Fruit fly (Drosophila melanogaster) whole organism, embryonic: Measurements from ENCODE around the gene UbcE2H.

ENCODE experiments used
- CG10209 ChIP-seq: fragments of 200-800 bp; sonication (Bioruptor generic); optimal IDR thresholded peaks from 3 replicates; lab custom pipeline; 2017; ENCODE audit warnings: missing biosample characterization, mild to moderate bottlenecking, missing genetic modification characterization, missing genetic modification reagents
- CG10267 ChIP-seq: fragments of 200-800 bp; sonication (Bioruptor generic); optimal IDR thresholded peaks from 2 replicates; lab custom pipeline; 2018; ENCODE audit warnings: missing biosample characterization, mild to moderate bottlenecking, missing genetic modification characterization, moderate library complexity
- CG11093 ChIP-seq: fragments of 200-800 bp; sonication (Bioruptor generic); IDR thresholded peaks from 3 replicates; pipeline ENCODE4 v1.3.6; 2022; ENCODE audit warnings: missing biosample characterization, missing genetic modification characterization
- CG12219 ChIP-seq: fragments of 200-800 bp; sonication (Bioruptor generic); optimal IDR thresholded peaks from 3 replicates; lab custom pipeline; 2018; ENCODE audit warnings: missing biosample characterization, mild to moderate bottlenecking, missing genetic modification characterization
- CG12236 ChIP-seq: fragments of 200-800 bp; sonication (Bioruptor generic); optimal IDR thresholded peaks from 2 replicates; lab custom pipeline; 2016; ENCODE audit warnings: missing biosample characterization, missing genetic modification characterization
- CG14667 ChIP-seq: fragments of 200-800 bp; sonication (Bioruptor generic); IDR thresholded peaks from 2 replicates; pipeline ENCODE4 v1.3.6; 2022; ENCODE audit warnings: missing biosample characterization, missing genetic modification characterization
- CG14965 ChIP-seq: fragments of 200-800 bp; sonication (Bioruptor generic); optimal IDR thresholded peaks from 2 replicates; lab custom pipeline; 2016; ENCODE audit warnings: missing biosample characterization, missing genetic modification characterization, borderline replicate concordance
- CG15601 ChIP-seq: fragments of 200-800 bp; sonication (Bioruptor generic); optimal IDR thresholded peaks from 3 replicates; lab custom pipeline; 2019; ENCODE audit warnings: missing biosample characterization, mild to moderate bottlenecking, missing genetic modification characterization, moderate library complexity
- CG17912 ChIP-seq: fragments of 200-800 bp; sonication (Bioruptor generic); optimal IDR thresholded peaks from 2 replicates; lab custom pipeline; 2018; ENCODE audit warnings: missing biosample characterization, mild to moderate bottlenecking, missing genetic modification characterization
- CG2116 ChIP-seq: fragments of 200-800 bp; sonication (Bioruptor generic); optimal IDR thresholded peaks from 3 replicates; lab custom pipeline; 2018; ENCODE audit warnings: missing biosample characterization, mild to moderate bottlenecking, missing genetic modification characterization
- CG32772 ChIP-seq: fragments of 200-800 bp; sonication (Bioruptor generic); IDR thresholded peaks from 2 replicates; pipeline ENCODE4 v1.3.6; 2022; ENCODE audit warnings: missing biosample characterization, missing genetic modification characterization
- CG3838 ChIP-seq: fragments of 200-800 bp; sonication (Bioruptor generic); optimal IDR thresholded peaks from 3 replicates; lab custom pipeline; 2016; ENCODE audit warnings: missing biosample characterization, missing genetic modification characterization
- CG5953 ChIP-seq: fragments of 200-800 bp; sonication (Bioruptor generic); IDR thresholded peaks from 2 replicates; pipeline ENCODE4 v1.3.6; 2022; ENCODE audit warnings: missing biosample characterization, missing genetic modification characterization
- CG6765 ChIP-seq: fragments of 200-800 bp; sonication (Bioruptor generic); optimal IDR thresholded peaks from 3 replicates; lab custom pipeline; 2017; ENCODE audit warnings: missing biosample characterization, mild to moderate bottlenecking, missing genetic modification characterization
- CG6791 ChIP-seq: fragments of 200-800 bp; sonication (Bioruptor generic); IDR thresholded peaks from 3 replicates; pipeline ENCODE4 v1.3.6; 2022; ENCODE audit warnings: missing biosample characterization, missing genetic modification characterization; ENCODE audit not compliant: partially characterized antibody
- CG8281 ChIP-seq: fragments of 200-800 bp; sonication (Bioruptor generic); optimal IDR thresholded peaks from 2 replicates; lab custom pipeline; 2018; ENCODE audit warnings: missing biosample characterization, mild to moderate bottlenecking, missing genetic modification characterization, moderate library complexity
- CG8359 ChIP-seq: fragments of 200-800 bp; sonication (Bioruptor generic); optimal IDR thresholded peaks from 2 replicates; lab custom pipeline; 2017; ENCODE audit warnings: missing biosample characterization, mild to moderate bottlenecking, missing genetic modification characterization, borderline replicate concordance
- CG9727 ChIP-seq: fragments of 200-800 bp; sonication (Bioruptor generic); optimal IDR thresholded peaks from 3 replicates; lab custom pipeline; 2017; ENCODE audit warnings: missing biosample characterization, mild to moderate bottlenecking, missing genetic modification characterization
- CTCF ChIP-seq: fragments of 200-800 bp; sonication (Bioruptor generic); optimal IDR thresholded peaks from 2 replicates; lab custom pipeline; 2017; ENCODE audit warnings: missing biosample characterization, mild to moderate bottlenecking, missing genetic modification characterization, moderate library complexity
- CoRest ChIP-seq: fragments of 200-800 bp; sonication (Bioruptor generic); optimal IDR thresholded peaks from 3 replicates; lab custom pipeline; 2018; ENCODE audit warnings: missing biosample characterization, mild to moderate bottlenecking, missing genetic modification characterization, moderate library complexity
- D ChIP-seq, 2 experiments: fragments of 200-800 bp in 1 of 2; fragments of >200 bp in 1 of 2; sonication (Bioruptor generic) in 1 of 2; optimal IDR thresholded peaks; 2 replicates in 1 of 2; 3 replicates in 1 of 2; lab custom pipeline; 2017; ENCODE audit warnings: mild to moderate bottlenecking in 1 of 2, missing biosample characterization in 1 of 2, missing genetic modification characterization in 1 of 2, missing genetic modification reagents in 1 of 2
- HHEX ChIP-seq: fragments of 200-800 bp; sonication (Bioruptor generic); optimal IDR thresholded peaks from 3 replicates; lab custom pipeline; 2017; ENCODE audit warnings: missing biosample characterization, mild to moderate bottlenecking, missing genetic modification characterization, missing genetic modification reagents
- Hmx ChIP-seq: fragments of 200-800 bp; sonication (Bioruptor generic); optimal IDR thresholded peaks from 2 replicates; lab custom pipeline; 2016; ENCODE audit warnings: missing biosample characterization, missing genetic modification characterization
- Med ChIP-seq: fragments of 200-800 bp; sonication (Bioruptor generic); peaks from one replicate; lab custom pipeline; 2016; ENCODE audit warnings: missing biosample characterization, missing genetic modification characterization, mild to moderate bottlenecking, inconsistent platforms, moderate library complexity
- Myb ChIP-seq: fragments of 200-800 bp; sonication (Bioruptor generic); optimal IDR thresholded peaks from 2 replicates; lab custom pipeline; 2016; ENCODE audit warnings: missing biosample characterization, missing genetic modification characterization
- Rx ChIP-seq: fragments of 200-800 bp; sonication (Bioruptor generic); IDR thresholded peaks from 2 replicates; pipeline ENCODE4 v1.3.6; 2022; ENCODE audit warnings: missing biosample characterization, missing genetic modification characterization
- Sin3A ChIP-seq: fragments of >200 bp; optimal IDR thresholded peaks from 2 replicates; lab custom pipeline; 2018
- ac ChIP-seq: fragments of 200-800 bp; sonication (Bioruptor generic); optimal IDR thresholded peaks from 3 replicates; lab custom pipeline; 2017; ENCODE audit warnings: missing biosample characterization, mild to moderate bottlenecking, missing genetic modification characterization
- ap ChIP-seq: fragments of 200-800 bp; sonication (Bioruptor generic); IDR thresholded peaks from 2 replicates; pipeline ENCODE4 v1.3.6; 2022; ENCODE audit warnings: missing biosample characterization, missing genetic modification characterization
- ase ChIP-seq: fragments of 200-800 bp; sonication (Bioruptor generic); IDR thresholded peaks from 3 replicates; pipeline ENCODE4 v1.3.6; 2022; ENCODE audit warnings: missing biosample characterization, missing genetic modification characterization
- bab2 ChIP-seq: fragments of 200-800 bp; sonication (Bioruptor generic); optimal IDR thresholded peaks from 2 replicates; lab custom pipeline; 2016; ENCODE audit warnings: missing biosample characterization, missing genetic modification characterization
- cad ChIP-seq: fragments of >200 bp; optimal IDR thresholded peaks from 2 replicates; lab custom pipeline; 2017; ENCODE audit warnings: missing biosample characterization, missing genetic modification characterization
- crp ChIP-seq, 2 experiments: fragments of 200-800 bp; sonication (Bioruptor generic); optimal IDR thresholded peaks; 2 replicates in 1 of 2; 3 replicates in 1 of 2; lab custom pipeline; 2017; ENCODE audit warnings: missing biosample characterization in 2 of 2, missing genetic modification characterization in 2 of 2, mild to moderate bottlenecking in 1 of 2, moderate library complexity in 1 of 2
- da ChIP-seq: fragments of 200-800 bp; sonication (Bioruptor generic); optimal IDR thresholded peaks from 2 replicates; lab custom pipeline; 2016; ENCODE audit warnings: missing biosample characterization, missing genetic modification characterization
- dpn ChIP-seq, 2 experiments: fragments of 200-800 bp; sonication (Bioruptor generic); optimal IDR thresholded peaks; 3 replicates each; lab custom pipeline; 2016; ENCODE audit warnings: missing biosample characterization in 2 of 2, missing genetic modification characterization in 2 of 2
- fd102C ChIP-seq: fragments of 200-800 bp; sonication (Bioruptor generic); optimal IDR thresholded peaks from 2 replicates; lab custom pipeline; 2018; ENCODE audit warnings: missing biosample characterization, mild to moderate bottlenecking, missing genetic modification characterization, moderate library complexity
- grau ChIP-seq: fragments of 200-800 bp; optimal IDR thresholded peaks from 3 replicates; lab custom pipeline; 2019; ENCODE audit warnings: missing biosample characterization, mild to moderate bottlenecking, missing genetic modification characterization, moderate library complexity
- gsb ChIP-seq: fragments of 200-800 bp; sonication (Bioruptor generic); IDR thresholded peaks from 2 replicates; pipeline ENCODE4 v1.3.6; 2022; ENCODE audit warnings: missing biosample characterization, missing genetic modification characterization
- hkb ChIP-seq, 2 experiments: fragments of 200-800 bp in 1 of 2; fragments of >200 bp in 1 of 2; sonication (Bioruptor generic) in 1 of 2; IDR thresholded peaks in 1 of 2; optimal IDR thresholded peaks in 1 of 2; 2 replicates each; pipeline versions ENCODE4 v1.3.6 to Lab custom; 2017 to 2022; ENCODE audit warnings: missing biosample characterization in 1 of 2, missing genetic modification characterization in 1 of 2
- jing ChIP-seq: fragments of 200-800 bp; sonication (Bioruptor generic); optimal IDR thresholded peaks from 2 replicates; lab custom pipeline; 2018; ENCODE audit warnings: missing biosample characterization, mild to moderate bottlenecking, missing genetic modification characterization
- lab ChIP-seq: fragments of 200-800 bp; sonication (Bioruptor generic); optimal IDR thresholded peaks from 3 replicates; lab custom pipeline; 2017; ENCODE audit warnings: missing biosample characterization, missing genetic modification characterization, mild to moderate bottlenecking, moderate library complexity, missing genetic modification reagents
- otp ChIP-seq: fragments of 200-800 bp; sonication (Bioruptor generic); IDR thresholded peaks from 3 replicates; pipeline ENCODE4, ENCODE4 v1.3.6; 2022; ENCODE audit warnings: missing biosample characterization, missing genetic modification characterization
- pita ChIP-seq: fragments of 200-800 bp; sonication (Bioruptor generic); optimal IDR thresholded peaks from 2 replicates; lab custom pipeline; 2017; ENCODE audit warnings: missing biosample characterization, mild to moderate bottlenecking, missing genetic modification characterization
- ro ChIP-seq: fragments of 200-800 bp; sonication (Bioruptor generic); IDR thresholded peaks from 2 replicates; pipeline ENCODE4 v1.3.6; 2022; ENCODE audit warnings: missing biosample characterization, missing genetic modification characterization
- schlank ChIP-seq: fragments of 200-800 bp; sonication (Bioruptor generic); optimal IDR thresholded peaks from 2 replicates; lab custom pipeline; 2018; ENCODE audit warnings: missing biosample characterization, mild to moderate bottlenecking, missing genetic modification characterization
- tin ChIP-seq: fragments of 200-800 bp; sonication (Bioruptor generic); optimal IDR thresholded peaks from 3 replicates; lab custom pipeline; 2016; ENCODE audit warnings: missing biosample characterization, missing genetic modification characterization
- unpg ChIP-seq: fragments of 200-800 bp; sonication (Bioruptor generic); optimal IDR thresholded peaks from 3 replicates; lab custom pipeline; 2018; ENCODE audit warnings: missing biosample characterization, mild to moderate bottlenecking, missing genetic modification characterization, moderate library complexity
- zfh2 ChIP-seq: fragments of 200-800 bp; sonication (Bioruptor generic); optimal IDR thresholded peaks from 2 replicates; lab custom pipeline; 2016; ENCODE audit warnings: missing biosample characterization, missing genetic modification characterization

The UbcE2H gene

DNA sequence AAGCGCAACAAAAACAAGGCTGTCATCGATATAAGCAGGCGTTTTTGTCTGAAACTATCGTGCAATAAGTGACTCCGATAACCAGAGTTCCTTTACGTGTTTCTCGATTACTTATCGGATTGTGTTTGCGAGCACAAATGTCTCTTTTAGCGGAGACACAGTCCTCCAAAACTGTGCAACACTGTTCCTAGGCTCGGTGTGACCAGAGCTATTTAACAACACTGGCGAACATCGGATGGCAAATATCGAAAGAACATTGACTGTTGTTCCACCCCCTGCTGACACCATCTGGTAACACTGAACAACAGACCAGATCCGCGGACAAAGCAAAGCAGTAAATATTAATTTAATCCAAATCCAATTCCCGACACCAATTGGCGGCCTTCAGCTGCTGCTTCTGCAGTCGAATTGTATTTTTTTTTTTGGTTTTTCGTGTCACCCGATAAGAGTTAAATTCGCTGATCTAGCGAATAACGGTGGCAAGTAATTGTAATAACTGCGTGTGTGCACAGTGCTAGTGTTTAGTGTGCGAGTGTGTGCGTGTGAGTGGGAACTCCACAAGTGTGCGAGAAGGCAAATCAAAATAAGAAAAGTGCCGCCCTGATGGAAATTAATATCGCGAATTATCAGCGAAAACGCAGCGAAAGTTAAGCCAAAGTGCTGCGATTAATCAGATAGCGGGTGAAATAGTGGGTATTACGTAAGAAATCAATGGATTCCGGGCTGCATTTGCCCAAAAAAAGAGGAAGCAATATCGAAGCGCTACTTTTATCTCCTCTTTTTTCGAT lies 32.3 kb downstream of the UbcE2H start, which contains the start of gene mys (continued):
- TF ChIP-seq Hmx (GFP tag; lab: Kevin White, UChicago), result no peak
- no peak for TF ChIP-seq cad (GFP tag; lab: Kevin White, UChicago)
- peak; percentile 52 for TF ChIP-seq da
- no peak for TF ChIP-seq schlank (tag; lab: Kevin White, UChicago)
- TF ChIP-seq CG14965 (GFP tag; lab: Kevin White, UChicago), result no peak
- peak; percentile 81 for TF ChIP-seq Myb (GFP tag; lab: Kevin White, UChicago)
- TF ChIP-seq lab, result peak; percentile 77
- TF ChIP-seq bab2 (GFP tag; lab: Kevin White, UChicago), result peak; percentile 72
- peak; percentile 71 for TF ChIP-seq CG15601 (tag; lab: Kevin White, UChicago)
- no peak for TF ChIP-seq CG8281 (tag; lab: Kevin White, UChicago)
- no peak for TF ChIP-seq jing
- peak; percentile 75 to 87 for TF ChIP-seq dpn (GFP tag; optimal IDR thresholded peaks at IDR 0.05; lab: Kevin White, UChicago)
- TF ChIP-seq crp (GFP tag; optimal IDR thresholded peaks at IDR 0.05; lab: Kevin White, UChicago), result peak in 1 of 2 experiments; percentile 53
- peak; percentile 55 for TF ChIP-seq tin (GFP tag; lab: Kevin White, UChicago)
- peak; percentile 98 for TF ChIP-seq Med (GFP tag; lab: Kevin White, UChicago)
- peak; percentile 99 for TF ChIP-seq CG10267 (tag; lab: Kevin White, UChicago)
- peak; percentile 40; the same call in 1 of the 3 replicates for TF ChIP-seq otp
- no peak for TF ChIP-seq CG11093 (GFP tag; lab: Robert Waterston, UW)
- TF ChIP-seq CG5953, result no peak
- peak; percentile 58 for TF ChIP-seq CG17912
- peak; percentile 97 for TF ChIP-seq CG2116 (GFP tag; lab: Kevin White, UChicago)
- TF ChIP-seq CG12236 (GFP tag; lab: Kevin White, UChicago), result peak; percentile 43
- TF ChIP-seq grau (tag; lab: Kevin White, UChicago), result peak; percentile 48
- peak; percentile 84 for TF ChIP-seq zfh2 (GFP tag; lab: Kevin White, UChicago)
- TF ChIP-seq pita (GFP tag; lab: Kevin White, UChicago), result peak; percentile 90
- TF ChIP-seq CG6765, result peak; percentile 69
- peak; percentile 84 for TF ChIP-seq Sin3A
- TF ChIP-seq unpg, result peak; percentile 47
- no peak for TF ChIP-seq fd102C
- TF ChIP-seq CG3838 (GFP tag; lab: Kevin White, UChicago), result no peak
- TF ChIP-seq hkb (optimal IDR thresholded peaks at IDR 0.05; lab: Kevin White, UChicago), result peak; percentile 76
- TF ChIP-seq hkb (GFP tag; IDR thresholded peaks at IDR 0.05; lab: Robert Waterston, UW), result no peak; the same call in 1 of the 2 replicates
- TF ChIP-seq CoRest (tag; lab: Kevin White, UChicago), result peak; percentile 61
- 0 out of 2 replicates have a peak, but pooled peaks have one; percentile 33 for TF ChIP-seq gsb (GFP tag; lab: Robert Waterston, UW)
- TF ChIP-seq HHEX (GFP tag; lab: Kevin White, UChicago), result peak; percentile 37
- peak; percentile 34 for TF ChIP-seq CG12219 (GFP tag; lab: Kevin White, UChicago)
- TF ChIP-seq CG8359 (GFP tag; lab: Kevin White, UChicago), result no peak
- TF ChIP-seq ap (GFP tag; lab: Robert Waterston, UW), result no peak
- no peak for TF ChIP-seq ro (GFP tag; lab: Robert Waterston, UW)
- peak; percentile 33; the same call in 1 of the 2 replicates for TF ChIP-seq CG32772
- no peak for TF ChIP-seq CG14667 (GFP tag; lab: Robert Waterston, UW)
- TF ChIP-seq Rx, result no peak
- no peak for TF ChIP-seq ase (GFP tag; lab: Robert Waterston, UW)
- TF ChIP-seq D (optimal IDR thresholded peaks at IDR 0.05; lab: Kevin White, UChicago), result no peak
- no peak for TF ChIP-seq D (GFP tag; optimal IDR thresholded peaks at IDR 0.05; lab: Kevin White, UChicago)
- peak; percentile 64 for TF ChIP-seq CG10209 (GFP tag; lab: Kevin White, UChicago)
- TF ChIP-seq CG6791 (GFP tag; lab: Robert Waterston, UW), result peak; percentile 93
- TF ChIP-seq ac (GFP tag; lab: Kevin White, UChicago), result no peak
- peak; percentile 60 for TF ChIP-seq CTCF
- peak; percentile 47 for TF ChIP-seq CG9727 (GFP tag; lab: Kevin White, UChicago)
